Worm (Caenorhabditis elegans) whole organism, L2 larva: ENCODE measurements around the gene clec-148.

Experiments
- C34F6.9 ChIP-seq: fragments of 150-350 bp; optimal IDR thresholded peaks from 2 replicates; lab custom pipeline; 2014; ENCODE audit warnings: missing biosample characterization, missing genetic modification characterization
- Y55F3AM.14 ChIP-seq: fragments of 200-800 bp; sonication (Bioruptor generic); optimal IDR thresholded peaks from 2 replicates; lab custom pipeline; 2018; ENCODE audit warnings: mild to moderate bottlenecking, missing genetic modification characterization, missing compliant biosample characterization
- ZK546.5 ChIP-seq: sonication (generic microtip); optimal IDR thresholded peaks from 2 replicates; lab custom pipeline; 2017; ENCODE audit warnings: missing biosample characterization, missing genetic modification characterization
- aly-2 ChIP-seq: fragments of 150-350 bp; optimal IDR thresholded peaks from 2 replicates; lab custom pipeline; 2014; ENCODE audit warnings: missing biosample characterization, missing genetic modification characterization
- ama-1 ChIP-seq: fragments of 150-350 bp; optimal IDR thresholded peaks from 2 replicates; lab custom pipeline; 2018; ENCODE audit warnings: inconsistent platforms
- blmp-1 ChIP-seq: sonication (generic microtip); optimal IDR thresholded peaks from 2 replicates; lab custom pipeline; 2017; ENCODE audit warnings: missing genetic modification characterization, mild to moderate bottlenecking, missing compliant biosample characterization, antibody characterized with exemption, moderate library complexity; ENCODE audit not compliant: insufficient read depth
- ceh-16 ChIP-seq: fragments of 150-350 bp; optimal IDR thresholded peaks from 2 replicates; lab custom pipeline; 2014; ENCODE audit warnings: missing biosample characterization, missing genetic modification characterization
- ceh-82 ChIP-seq: fragments of 150-350 bp; optimal IDR thresholded peaks from 2 replicates; lab custom pipeline; 2014; ENCODE audit warnings: missing biosample characterization, missing genetic modification characterization
- crh-2 ChIP-seq: sonication (generic microtip); optimal IDR thresholded peaks from 2 replicates; lab custom pipeline; 2017; ENCODE audit warnings: missing biosample characterization, missing genetic modification characterization
- dmd-4 ChIP-seq: sonication (generic microtip); optimal IDR thresholded peaks from 2 replicates; lab custom pipeline; 2017; ENCODE audit warnings: missing biosample characterization, missing genetic modification characterization
- egl-27 ChIP-seq: sonication (generic microtip); optimal IDR thresholded peaks from 3 replicates; lab custom pipeline; 2017; ENCODE audit warnings: missing biosample characterization, missing genetic modification reagents, missing genetic modification characterization
- elt-1 ChIP-seq: fragments of 150-350 bp; optimal IDR thresholded peaks from 2 replicates; lab custom pipeline; 2014; ENCODE audit warnings: missing biosample characterization, missing genetic modification characterization
- elt-3 ChIP-seq: sonication (generic microtip); optimal IDR thresholded peaks from 2 replicates; lab custom pipeline; 2017; ENCODE audit warnings: missing biosample characterization, missing genetic modification characterization
- gmeb-1 ChIP-seq: fragments of 150-350 bp; optimal IDR thresholded peaks from 2 replicates; lab custom pipeline; 2014; ENCODE audit warnings: missing biosample characterization, missing genetic modification characterization
- lin-11 ChIP-seq: fragments of 150-350 bp; sonication (generic microtip); optimal IDR thresholded peaks from 2 replicates; lab custom pipeline; 2014; ENCODE audit warnings: missing biosample characterization, missing genetic modification characterization, inconsistent platforms, mixed read lengths
- lin-13 ChIP-seq: fragments of 150-350 bp; optimal IDR thresholded peaks from 2 replicates; lab custom pipeline; 2014; ENCODE audit warnings: missing biosample characterization, missing genetic modification reagents, missing genetic modification characterization
- lin-39 ChIP-seq: fragments of 150-350 bp; optimal IDR thresholded peaks from 2 replicates; lab custom pipeline; 2014; ENCODE audit warnings: missing biosample characterization, missing genetic modification reagents, missing genetic modification characterization
- lsy-2 ChIP-seq, 2 experiments: fragments of 150-350 bp in 1 of 2; sonication (generic microtip) in 1 of 2; optimal IDR thresholded peaks; 2 replicates each; lab custom pipeline; 2014 to 2017; ENCODE audit warnings: missing biosample characterization in 2 of 2, missing genetic modification characterization in 2 of 2
- mab-5 ChIP-seq: fragments of 150-350 bp; optimal IDR thresholded peaks from 2 replicates; lab custom pipeline; 2014; ENCODE audit warnings: missing biosample characterization, missing genetic modification characterization
- mbf-1 ChIP-seq: sonication (generic microtip); optimal IDR thresholded peaks from 2 replicates; lab custom pipeline; 2017; ENCODE audit warnings: missing biosample characterization, missing genetic modification characterization
- nhr-10 ChIP-seq: sonication (generic microtip); optimal IDR thresholded peaks from 2 replicates; lab custom pipeline; 2017; ENCODE audit warnings: missing biosample characterization, missing genetic modification characterization
- nhr-21 ChIP-seq: fragments of 150-350 bp; optimal IDR thresholded peaks from 2 replicates; lab custom pipeline; 2014; ENCODE audit warnings: missing biosample characterization, missing genetic modification characterization
- nhr-23 ChIP-seq: fragments of 150-350 bp; optimal IDR thresholded peaks from 2 replicates; lab custom pipeline; 2014; ENCODE audit warnings: missing biosample characterization, missing genetic modification reagents, missing genetic modification characterization
- nhr-237 ChIP-seq: fragments of 150-350 bp; optimal IDR thresholded peaks from 2 replicates; lab custom pipeline; 2014; ENCODE audit warnings: missing biosample characterization, missing genetic modification characterization
- nhr-6 ChIP-seq: fragments of 150-350 bp; optimal IDR thresholded peaks from 2 replicates; lab custom pipeline; 2014; ENCODE audit warnings: missing biosample characterization, missing genetic modification characterization
- nhr-77 ChIP-seq: fragments of 150-350 bp; optimal IDR thresholded peaks from 2 replicates; lab custom pipeline; 2014; ENCODE audit warnings: missing biosample characterization, missing genetic modification characterization
- peb-1 ChIP-seq: fragments of 150-350 bp; optimal IDR thresholded peaks from 2 replicates; lab custom pipeline; 2014; ENCODE audit warnings: missing biosample characterization, missing genetic modification characterization
- sem-4 ChIP-seq: fragments of 150-350 bp; optimal IDR thresholded peaks from 2 replicates; lab custom pipeline; 2014; ENCODE audit warnings: missing biosample characterization, missing genetic modification reagents, missing genetic modification characterization
- skn-1 ChIP-seq: sonication (generic microtip); optimal IDR thresholded peaks from 2 replicates; lab custom pipeline; 2017; ENCODE audit warnings: missing biosample characterization, missing genetic modification characterization
- sma-9 ChIP-seq, 2 experiments: fragments of 150-350 bp in 1 of 2; sonication (generic microtip) in 1 of 2; optimal IDR thresholded peaks; 2 replicates each; lab custom pipeline; 2014 to 2016; ENCODE audit warnings: missing genetic modification characterization in 2 of 2, mild to moderate bottlenecking in 1 of 2, missing biosample characterization in 1 of 2, missing compliant biosample characterization in 1 of 2, missing genetic modification reagents in 1 of 2, moderate library complexity in 1 of 2
- snpc-4 ChIP-seq: fragments of 150-350 bp; optimal IDR thresholded peaks from 2 replicates; lab custom pipeline; 2014; ENCODE audit warnings: missing biosample characterization, missing genetic modification characterization
- unc-39 ChIP-seq: fragments of 150-350 bp; optimal IDR thresholded peaks from 2 replicates; lab custom pipeline; 2014; ENCODE audit warnings: missing biosample characterization, missing genetic modification characterization
- unc-55 ChIP-seq: fragments of 150-350 bp; sonication (generic microtip); optimal IDR thresholded peaks from 3 replicates; lab custom pipeline; 2014; ENCODE audit warnings: missing biosample characterization, missing genetic modification reagents, missing genetic modification characterization
- unc-62 ChIP-seq: fragments of 150-350 bp; optimal IDR thresholded peaks from 2 replicates; lab custom pipeline; 2014; ENCODE audit warnings: missing biosample characterization, missing genetic modification reagents, missing genetic modification characterization
- zag-1 ChIP-seq: fragments of 150-350 bp; optimal IDR thresholded peaks from 2 replicates; lab custom pipeline; 2014; ENCODE audit warnings: missing biosample characterization, missing genetic modification characterization
- ztf-1 ChIP-seq: fragments of 200-800 bp; sonication (Bioruptor generic); conservative IDR thresholded peaks from 2 replicates; pipeline ENCODE4 v1.3.6; 2022; ENCODE audit warnings: missing genetic modification characterization, missing compliant biosample characterization
- ztf-11 ChIP-seq: sonication (generic microtip); optimal IDR thresholded peaks from 2 replicates; lab custom pipeline; 2017; ENCODE audit warnings: missing biosample characterization, missing genetic modification characterization
- ztf-4 ChIP-seq: fragments of 150-350 bp; optimal IDR thresholded peaks from 2 replicates; lab custom pipeline; 2014; ENCODE audit warnings: missing biosample characterization, missing genetic modification characterization

The clec-148 gene

ce11 chrIII:207023-207422, 31.4 kb upstream of the clec-148 start, which contains the start of gene W10C4.1:
W10C4.1 (minus strand) TSS chrIII:207123.
- TF ChIP-seq lin-13 (GFP tag; lab: Kevin White, UChicago) = no peak
- peak; percentile 9 for TF ChIP-seq unc-55 (GFP tag; lab: Kevin White, UChicago)

ce11 chrIII:203953-204352, 28.3 kb upstream of the clec-148 start:
- no peak for TF ChIP-seq ama-1 (lab: Kevin White, UChicago)
- no peak for TF ChIP-seq unc-62 (GFP tag; lab: Kevin White, UChicago)
- TF ChIP-seq skn-1 (tag; lab: Kevin White, UChicago) = no peak
- TF ChIP-seq mbf-1 = no peak
- no peak for TF ChIP-seq unc-39 (tag; lab: Kevin White, UChicago)
- no peak for TF ChIP-seq lin-13 (GFP tag; lab: Kevin White, UChicago)
- no peak for TF ChIP-seq lin-39 (tag; lab: Kevin White, UChicago)
- no peak for TF ChIP-seq sem-4 (tag; lab: Kevin White, UChicago)
- no peak for TF ChIP-seq lsy-2 (tag; optimal IDR thresholded peaks at IDR 0.05; lab: Kevin White, UChicago)

ce11 chrIII:194160-194559, 18.5 kb upstream of the clec-148 start, which contains the start of gene F40G9.17:
F40G9.17 (plus strand) TSS chrIII:194460.
- TF ChIP-seq zag-1 (tag; lab: Kevin White, UChicago) = no peak
- TF ChIP-seq sem-4 (tag; lab: Kevin White, UChicago) = no peak
- TF ChIP-seq snpc-4 = no peak
- TF ChIP-seq mbf-1 = no peak
- TF ChIP-seq lsy-2 (tag; optimal IDR thresholded peaks at IDR 0.05; lab: Kevin White, UChicago) = no peak
- TF ChIP-seq, all 48 proteins: peak for 0

- no peak for TF ChIP-seq aly-2 (tag; lab: Kevin White, UChicago)
- no peak for TF ChIP-seq ZK546.5 (tag; lab: Kevin White, UChicago)
Measured at ce11 chrIII:191803-192202, 16.2 kb upstream of the clec-148 start, which contains the start of gene sec-20. sec-20 (plus strand) TSS chrIII:192103.

ce11 chrIII:190686-191085, 15.1 kb upstream of the clec-148 start, which contains the start of gene cox-17:
cox-17 (plus strand) TSS chrIII:190986.
- TF ChIP-seq ceh-16 (tag; lab: Kevin White, UChicago) = no peak
- TF ChIP-seq peb-1 = no peak
- no peak for TF ChIP-seq elt-1
- TF ChIP-seq lsy-2 (tag; optimal IDR thresholded peaks at IDR 0.05; lab: Kevin White, UChicago) = no peak
- TF ChIP-seq C34F6.9 = no peak
- TF ChIP-seq lin-13 (GFP tag; lab: Kevin White, UChicago) = no peak
- no peak for TF ChIP-seq ZK546.5 (tag; lab: Kevin White, UChicago)
- no peak for TF ChIP-seq nhr-77 (tag; lab: Kevin White, UChicago)
- no peak for TF ChIP-seq unc-62 (GFP tag; lab: Kevin White, UChicago)
- TF ChIP-seq ztf-4 (tag; lab: Kevin White, UChicago) = no peak
- no peak for TF ChIP-seq Y55F3AM.14 (GFP tag; lab: Kevin White, UChicago)
- TF ChIP-seq unc-55 (GFP tag; lab: Kevin White, UChicago) = no peak
- TF ChIP-seq mab-5 (tag; lab: Kevin White, UChicago) = no peak
- TF ChIP-seq egl-27 (tag; lab: Kevin White, UChicago) = no peak
- TF ChIP-seq ama-1 (lab: Kevin White, UChicago) = no peak
- TF ChIP-seq lin-39 (tag; lab: Kevin White, UChicago) = no peak
- TF ChIP-seq ztf-1 (GFP tag; lab: Robert Waterston, UW) = no peak

ce11 chrIII:189280-189679, 13.6 kb upstream of the clec-148 start:
- TF ChIP-seq unc-55 (GFP tag; lab: Kevin White, UChicago) (no peak), nhr-10 (tag; lab: Kevin White, UChicago) (no peak), nhr-6 (tag; lab: Kevin White, UChicago) (no peak), blmp-1 (tag; lab: Kevin White, UChicago) (no peak), crh-2 (tag; lab: Kevin White, UChicago) (no peak)

ce11 chrIII:188426-188888, 12.8 kb upstream of the clec-148 start, which contains the start of gene ubc-20:
ubc-20 (plus strand) TSS chrIII:188838.
- TF ChIP-seq egl-27 (tag; lab: Kevin White, UChicago) = no peak
- TF ChIP-seq sma-9 (GFP tag; optimal IDR thresholded peaks at IDR 0.05; lab: Kevin White, UChicago) = no peak
- no peak for TF ChIP-seq sma-9 (tag; optimal IDR thresholded peaks at IDR 0.05; lab: Kevin White, UChicago)
- TF ChIP-seq lin-11 (tag; lab: Kevin White, UChicago) = no peak
- no peak for TF ChIP-seq elt-3 (tag; lab: Kevin White, UChicago)
- peak; percentile 60 for TF ChIP-seq C34F6.9
- TF ChIP-seq ceh-82 (tag; lab: Kevin White, UChicago) = no peak
- TF ChIP-seq nhr-21 (tag; lab: Kevin White, UChicago) = no peak
- no peak for TF ChIP-seq nhr-23 (tag; lab: Kevin White, UChicago)
- TF ChIP-seq crh-2 (tag; lab: Kevin White, UChicago) = no peak
- TF ChIP-seq aly-2 (tag; lab: Kevin White, UChicago) = no peak
- no peak for TF ChIP-seq skn-1 (tag; lab: Kevin White, UChicago)
- TF ChIP-seq unc-62 (GFP tag; lab: Kevin White, UChicago) = no peak
- no peak for TF ChIP-seq dmd-4
- TF ChIP-seq mbf-1 = no peak
- TF ChIP-seq ztf-4 (tag; lab: Kevin White, UChicago) = no peak
- TF ChIP-seq ama-1 (lab: Kevin White, UChicago) = no peak
- TF ChIP-seq gmeb-1 (tag; lab: Kevin White, UChicago) = peak; percentile 18
- TF ChIP-seq nhr-237 (tag; lab: Kevin White, UChicago) = no peak
- no peak for TF ChIP-seq ztf-11
- TF ChIP-seq peb-1 = no peak
